Worm (Caenorhabditis elegans) whole organism, midembryonic: ENCODE data around the gene str-176.

ENCODE experiments used
- T22C8.4 ChIP-seq: fragments of 200-800 bp; sonication (Bioruptor generic); IDR thresholded peaks from 2 replicates; pipeline ENCODE4 v1.3.6; 2022; ENCODE audit warnings: missing genetic modification characterization, missing compliant biosample characterization
- cog-1 ChIP-seq: sonication (generic microtip); optimal IDR thresholded peaks from 2 replicates; lab custom pipeline; 2016; ENCODE audit warnings: missing genetic modification characterization, missing compliant biosample characterization
- flt-1 ChIP-seq: fragments of 200-800 bp; sonication (Bioruptor generic); IDR thresholded peaks from 2 replicates; pipeline ENCODE4 v1.3.6; 2022; ENCODE audit warnings: missing genetic modification characterization, missing compliant biosample characterization
- klf-2 ChIP-seq: fragments of 200-800 bp; sonication (Bioruptor generic); conservative IDR thresholded peaks from 2 replicates; pipeline ENCODE4 v1.3.6; 2022; ENCODE audit warnings: missing genetic modification reagents, missing genetic modification characterization, missing compliant biosample characterization
- ref-1 ChIP-seq: fragments of 200-800 bp; sonication (Bioruptor generic); conservative IDR thresholded peaks from 2 replicates; pipeline ENCODE4 v1.3.6; 2022; ENCODE audit warnings: missing genetic modification reagents, missing genetic modification characterization, missing compliant biosample characterization
- tab-1 ChIP-seq: fragments of 200-800 bp; sonication (Bioruptor generic); IDR thresholded peaks from 2 replicates; pipeline ENCODE4 v1.3.6; 2022; ENCODE audit warnings: missing genetic modification characterization, missing compliant biosample characterization
- ztf-23 ChIP-seq: fragments of 200-800 bp; sonication (Bioruptor generic); IDR thresholded peaks from 2 replicates; pipeline ENCODE4 v1.3.6; 2022; ENCODE audit warnings: missing genetic modification reagents, missing genetic modification characterization, missing compliant biosample characterization
- ztf-29 ChIP-seq: fragments of 200-800 bp; sonication (Bioruptor generic); IDR thresholded peaks from 2 replicates; pipeline ENCODE4 v1.3.6; 2022; ENCODE audit warnings: missing genetic modification reagents, missing genetic modification characterization, missing compliant biosample characterization

DNA sequence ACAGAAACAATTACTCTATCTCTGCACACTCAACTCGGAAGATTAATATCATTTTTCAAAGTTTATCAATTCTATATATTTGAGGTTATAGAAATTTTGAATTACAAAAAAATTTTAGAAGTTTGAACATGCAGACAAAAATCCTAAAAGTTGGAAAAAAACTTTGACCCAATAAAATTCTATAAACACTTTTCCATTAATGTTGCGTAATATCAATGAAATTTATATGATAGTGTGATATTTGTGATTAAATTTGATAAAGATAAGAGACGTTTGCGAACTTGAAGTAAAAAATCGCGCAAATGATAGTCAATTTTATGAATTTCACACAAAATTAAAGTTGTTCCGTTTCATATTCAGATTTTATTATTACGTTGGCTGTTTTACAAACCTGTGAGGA is 9.5 kb downstream of the str-176 start:
- no peak for TF ChIP-seq klf-2 (GFP tag; lab: Robert Waterston, UW)
- no peak for TF ChIP-seq flt-1 (GFP tag; lab: Robert Waterston, UW)
- no peak for TF ChIP-seq ztf-29 (GFP tag; lab: Robert Waterston, UW)
- TF ChIP-seq ztf-23 (GFP tag; lab: Robert Waterston, UW): no peak
- no peak for TF ChIP-seq cog-1 (tag; lab: Kevin White, UChicago)
- no peak for TF ChIP-seq T22C8.4 (GFP tag; lab: Robert Waterston, UW)
- no peak for TF ChIP-seq ref-1 (GFP tag; lab: Robert Waterston, UW)
- no peak for TF ChIP-seq tab-1 (GFP tag; lab: Robert Waterston, UW)
